Worm (Caenorhabditis elegans) whole organism, midembryonic: ENCODE data around the gene lsm-1.
A peak's percentile ranks its signal among the peaks of the same experiment; 100 is the strongest.

Experiments
- T22C8.4 ChIP-seq: fragments of 200-800 bp; sonication (Bioruptor generic); IDR thresholded peaks from 2 replicates; pipeline ENCODE4 v1.3.6; 2022; ENCODE audit warnings: missing genetic modification characterization, missing compliant biosample characterization
- cog-1 ChIP-seq: sonication (generic microtip); optimal IDR thresholded peaks from 2 replicates; lab custom pipeline; 2016; ENCODE audit warnings: missing genetic modification characterization, missing compliant biosample characterization
- flt-1 ChIP-seq: fragments of 200-800 bp; sonication (Bioruptor generic); IDR thresholded peaks from 2 replicates; pipeline ENCODE4 v1.3.6; 2022; ENCODE audit warnings: missing genetic modification characterization, missing compliant biosample characterization
- klf-2 ChIP-seq: fragments of 200-800 bp; sonication (Bioruptor generic); conservative IDR thresholded peaks from 2 replicates; pipeline ENCODE4 v1.3.6; 2022; ENCODE audit warnings: missing genetic modification reagents, missing genetic modification characterization, missing compliant biosample characterization
- med-1 ChIP-seq: sonication (generic microtip); optimal IDR thresholded peaks from 2 replicates; lab custom pipeline; 2017; ENCODE audit warnings: missing genetic modification characterization, mild to moderate bottlenecking, missing compliant biosample characterization, antibody characterized with exemption, missing genetic modification reagents; ENCODE audit not compliant: insufficient read depth
- ref-1 ChIP-seq: fragments of 200-800 bp; sonication (Bioruptor generic); conservative IDR thresholded peaks from 2 replicates; pipeline ENCODE4 v1.3.6; 2022; ENCODE audit warnings: missing genetic modification reagents, missing genetic modification characterization, missing compliant biosample characterization
- tab-1 ChIP-seq: fragments of 200-800 bp; sonication (Bioruptor generic); IDR thresholded peaks from 2 replicates; pipeline ENCODE4 v1.3.6; 2022; ENCODE audit warnings: missing genetic modification characterization, missing compliant biosample characterization
- ztf-23 ChIP-seq: fragments of 200-800 bp; sonication (Bioruptor generic); IDR thresholded peaks from 2 replicates; pipeline ENCODE4 v1.3.6; 2022; ENCODE audit warnings: missing genetic modification reagents, missing genetic modification characterization, missing compliant biosample characterization
- ztf-29 ChIP-seq: fragments of 200-800 bp; sonication (Bioruptor generic); IDR thresholded peaks from 2 replicates; pipeline ENCODE4 v1.3.6; 2022; ENCODE audit warnings: missing genetic modification reagents, missing genetic modification characterization, missing compliant biosample characterization

DNA sequence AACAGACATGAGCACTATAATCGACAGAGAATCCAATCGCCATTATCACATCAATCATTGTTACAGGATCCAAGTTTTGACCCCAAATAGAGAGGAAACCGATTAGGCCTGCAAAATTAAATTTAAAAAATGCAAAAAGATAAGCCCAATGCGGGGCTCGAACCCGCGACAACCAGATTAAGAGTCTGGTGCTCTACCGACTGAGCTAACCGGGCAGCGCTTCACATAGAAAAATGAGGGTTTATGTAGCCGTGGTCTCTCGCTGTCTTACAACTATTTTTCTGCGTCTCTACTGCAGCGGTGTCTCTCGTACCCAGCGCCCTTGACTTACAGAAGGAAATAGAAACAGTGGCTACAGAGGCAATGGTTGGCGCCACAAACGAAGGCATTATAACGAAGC is 30.9 kb downstream of the lsm-1 start:
- TF ChIP-seq ztf-23 (GFP tag; lab: Robert Waterston, UW) (peak; percentile 78), tab-1 (peak; percentile 84), flt-1 (GFP tag; lab: Robert Waterston, UW) (peak; percentile 86), klf-2 (peak; percentile 74), ref-1 (GFP tag; lab: Robert Waterston, UW) (peak; percentile 58; the same call in 1 of the 2 replicates), T22C8.4 (GFP tag; lab: Robert Waterston, UW) (peak; percentile 60; the same call in 1 of the 2 replicates), ztf-29 (GFP tag; lab: Robert Waterston, UW) (peak; percentile 78), cog-1 (tag; lab: Kevin White, UChicago) (no peak), med-1 (GFP tag; lab: Kevin White, UChicago) (no peak)
